Fruit fly (Drosophila melanogaster) whole organism, embryonic: ENCODE data around the gene Cdc5.
A peak's percentile ranks its signal among the peaks of the same experiment; 100 is the strongest.

Source experiments
- Awh ChIP-seq: fragments of 200-800 bp; sonication (Bioruptor generic); IDR thresholded peaks from 2 replicates; pipeline ENCODE4, ENCODE4 v1.3.6; 2022; ENCODE audit warnings: missing biosample characterization, missing genetic modification characterization
- B-H2 ChIP-seq: fragments of 200-800 bp; sonication (Bioruptor generic); optimal IDR thresholded peaks from 2 replicates; lab custom pipeline; 2018; ENCODE audit warnings: missing biosample characterization, mild to moderate bottlenecking, missing genetic modification characterization
- CG10267 ChIP-seq: fragments of 200-800 bp; sonication (Bioruptor generic); optimal IDR thresholded peaks from 2 replicates; lab custom pipeline; 2018; ENCODE audit warnings: missing biosample characterization, mild to moderate bottlenecking, missing genetic modification characterization, moderate library complexity
- CG10431 ChIP-seq: fragments of 200-800 bp; sonication (Bioruptor generic); optimal IDR thresholded peaks from 3 replicates; lab custom pipeline; 2018; ENCODE audit warnings: missing biosample characterization, mild to moderate bottlenecking, missing genetic modification characterization
- CG10959 ChIP-seq: fragments of 200-800 bp; sonication (Bioruptor generic); IDR thresholded peaks from 2 replicates; pipeline ENCODE4 v1.3.6; 2022; ENCODE audit warnings: missing biosample characterization, missing genetic modification characterization
- CG11696 ChIP-seq: fragments of 200-800 bp; sonication (Bioruptor generic); IDR thresholded peaks from 2 replicates; pipeline ENCODE4 v1.3.6; 2022; ENCODE audit warnings: missing biosample characterization, missing genetic modification characterization
- CG14441 ChIP-seq: fragments of 200-800 bp; sonication (Bioruptor generic); IDR thresholded peaks from 2 replicates; pipeline ENCODE4 v1.3.6; 2022; ENCODE audit warnings: missing biosample characterization, missing genetic modification characterization
- CG17186 ChIP-seq: fragments of 200-800 bp; sonication (Bioruptor generic); optimal IDR thresholded peaks from 3 replicates; lab custom pipeline; 2017; ENCODE audit warnings: missing biosample characterization, missing genetic modification reagents, missing genetic modification characterization
- CG17328 ChIP-seq: fragments of 200-800 bp; sonication (Bioruptor generic); IDR thresholded peaks from 2 replicates; pipeline ENCODE4 v1.3.6; 2022; ENCODE audit warnings: missing biosample characterization, missing genetic modification characterization
- CG17568 ChIP-seq: fragments of 200-800 bp; sonication (Bioruptor generic); optimal IDR thresholded peaks from 2 replicates; lab custom pipeline; 2018; ENCODE audit warnings: missing biosample characterization, mild to moderate bottlenecking, missing genetic modification characterization, moderate library complexity
- CG17802 ChIP-seq: fragments of 200-800 bp; sonication (Bioruptor generic); optimal IDR thresholded peaks from 2 replicates; lab custom pipeline; 2018; ENCODE audit warnings: missing biosample characterization, mild to moderate bottlenecking, missing genetic modification characterization, moderate library complexity
- CG2678 ChIP-seq: fragments of 200-800 bp; sonication (Bioruptor generic); optimal IDR thresholded peaks from 3 replicates; lab custom pipeline; 2019; ENCODE audit warnings: missing biosample characterization, mild to moderate bottlenecking, missing genetic modification characterization, moderate library complexity
- CG2712 ChIP-seq: fragments of 200-800 bp; optimal IDR thresholded peaks from 3 replicates; lab custom pipeline; 2019; ENCODE audit warnings: missing biosample characterization, mild to moderate bottlenecking, missing genetic modification characterization, moderate library complexity
- CG32772 ChIP-seq: fragments of 200-800 bp; sonication (Bioruptor generic); IDR thresholded peaks from 2 replicates; pipeline ENCODE4 v1.3.6; 2022; ENCODE audit warnings: missing biosample characterization, missing genetic modification characterization
- CG34376 ChIP-seq: fragments of 200-800 bp; sonication (Bioruptor generic); optimal IDR thresholded peaks from 2 replicates; lab custom pipeline; 2018; ENCODE audit warnings: missing biosample characterization, mild to moderate bottlenecking, missing genetic modification characterization
- CG4282 ChIP-seq: fragments of 200-800 bp; sonication (Bioruptor generic); optimal IDR thresholded peaks from 2 replicates; lab custom pipeline; 2016; ENCODE audit warnings: missing biosample characterization, missing genetic modification characterization
- CG4404 ChIP-seq: fragments of 200-800 bp; sonication (Bioruptor generic); IDR thresholded peaks from 2 replicates; pipeline ENCODE4 v1.3.6; 2022; ENCODE audit warnings: missing biosample characterization, missing genetic modification characterization
- CG4820 ChIP-seq: fragments of 200-800 bp; sonication (Bioruptor generic); optimal IDR thresholded peaks from 3 replicates; lab custom pipeline; 2016; ENCODE audit warnings: missing biosample characterization, missing genetic modification characterization
- CG5245 ChIP-seq: fragments of 200-800 bp; sonication (Bioruptor generic); optimal IDR thresholded peaks from 3 replicates; lab custom pipeline; 2016; ENCODE audit warnings: missing biosample characterization, missing genetic modification characterization
- CG6791 ChIP-seq: fragments of 200-800 bp; sonication (Bioruptor generic); IDR thresholded peaks from 3 replicates; pipeline ENCODE4 v1.3.6; 2022; ENCODE audit warnings: missing biosample characterization, missing genetic modification characterization; ENCODE audit not compliant: partially characterized antibody
- CG8359 ChIP-seq: fragments of 200-800 bp; sonication (Bioruptor generic); optimal IDR thresholded peaks from 2 replicates; lab custom pipeline; 2017; ENCODE audit warnings: missing biosample characterization, mild to moderate bottlenecking, missing genetic modification characterization, borderline replicate concordance
- H15 ChIP-seq: fragments of 200-800 bp; sonication (Bioruptor generic); IDR thresholded peaks from 3 replicates; pipeline ENCODE4 v1.3.6; 2022; ENCODE audit warnings: missing biosample characterization, missing genetic modification characterization
- HmgD ChIP-seq: fragments of 200-800 bp; sonication (Bioruptor generic); optimal IDR thresholded peaks from 3 replicates; lab custom pipeline; 2016; ENCODE audit warnings: missing biosample characterization, missing genetic modification characterization
- Hmr ChIP-seq: fragments of 200-800 bp; sonication (Bioruptor generic); optimal IDR thresholded peaks from 3 replicates; lab custom pipeline; 2017; ENCODE audit warnings: mild to moderate bottlenecking, missing biosample characterization, missing genetic modification reagents, missing genetic modification characterization
- Hmx ChIP-seq: fragments of 200-800 bp; sonication (Bioruptor generic); optimal IDR thresholded peaks from 2 replicates; lab custom pipeline; 2016; ENCODE audit warnings: missing biosample characterization, missing genetic modification characterization
- Hr78 ChIP-seq, 2 experiments: fragments of 200-800 bp in 1 of 2; fragments of >200 bp in 1 of 2; sonication (Bioruptor generic) in 1 of 2; optimal IDR thresholded peaks; 2 replicates each; lab custom pipeline; 2017 to 2019; ENCODE audit warnings: missing biosample characterization in 2 of 2, missing genetic modification characterization in 2 of 2, mild to moderate bottlenecking in 1 of 2, moderate library complexity in 1 of 2
- MTF-1 ChIP-seq: fragments of 200-800 bp; sonication (Bioruptor generic); optimal IDR thresholded peaks from 2 replicates; lab custom pipeline; 2018; ENCODE audit warnings: missing biosample characterization, mild to moderate bottlenecking, missing genetic modification characterization, borderline replicate concordance
- NK7.1 ChIP-seq: fragments of 200-800 bp; sonication (Bioruptor generic); optimal IDR thresholded peaks from 3 replicates; lab custom pipeline; 2016; ENCODE audit warnings: missing biosample characterization, missing genetic modification characterization
- Nf-YA ChIP-seq: fragments of 200-800 bp; sonication (Bioruptor generic); IDR thresholded peaks from 2 replicates; pipeline ENCODE4 v1.3.6; 2022; ENCODE audit warnings: missing biosample characterization, missing genetic modification characterization
- NfI ChIP-seq: fragments of 200-800 bp; sonication (Bioruptor generic); optimal IDR thresholded peaks from 3 replicates; lab custom pipeline; 2018; ENCODE audit warnings: missing biosample characterization, mild to moderate bottlenecking, missing genetic modification characterization, moderate library complexity
- Optix ChIP-seq: fragments of 200-800 bp; sonication (Bioruptor generic); IDR thresholded peaks from 3 replicates; pipeline ENCODE4 v1.3.6; 2022; ENCODE audit warnings: missing biosample characterization, missing genetic modification characterization
- Ptx1 ChIP-seq: fragments of 200-800 bp; sonication (Bioruptor generic); IDR thresholded peaks from 2 replicates; pipeline ENCODE4 v1.3.6; 2022; ENCODE audit warnings: missing biosample characterization, missing genetic modification characterization
- Rfx ChIP-seq: fragments of 200-800 bp; sonication (Bioruptor generic); IDR thresholded peaks from 2 replicates; pipeline ENCODE4 v1.3.6; 2022; ENCODE audit warnings: missing biosample characterization, missing genetic modification characterization
- az2 ChIP-seq: fragments of 200-800 bp; sonication (Bioruptor generic); optimal IDR thresholded peaks from 3 replicates; lab custom pipeline; 2016; ENCODE audit warnings: missing biosample characterization, missing genetic modification characterization
- bab2 ChIP-seq: fragments of 200-800 bp; sonication (Bioruptor generic); optimal IDR thresholded peaks from 2 replicates; lab custom pipeline; 2016; ENCODE audit warnings: missing biosample characterization, missing genetic modification characterization
- bcd ChIP-seq: fragments of 200-800 bp; sonication (Bioruptor generic); optimal IDR thresholded peaks from 2 replicates; lab custom pipeline; 2017; ENCODE audit warnings: missing biosample characterization, mild to moderate bottlenecking, missing genetic modification characterization
- cato ChIP-seq: fragments of 200-800 bp; sonication (Bioruptor generic); optimal IDR thresholded peaks from 2 replicates; lab custom pipeline; 2016; ENCODE audit warnings: missing biosample characterization, missing genetic modification characterization, borderline replicate concordance
- corto ChIP-seq: fragments of 200-800 bp; sonication (Bioruptor generic); optimal IDR thresholded peaks from 2 replicates; lab custom pipeline; 2016; ENCODE audit warnings: missing biosample characterization, mild to moderate bottlenecking, missing genetic modification characterization, moderate library complexity
- fu2 ChIP-seq: fragments of 200-800 bp; sonication (Bioruptor generic); optimal IDR thresholded peaks from 2 replicates; lab custom pipeline; 2016; ENCODE audit warnings: missing biosample characterization, missing genetic modification characterization
- gcm2 ChIP-seq: fragments of 200-800 bp; sonication (Bioruptor generic); optimal IDR thresholded peaks from 2 replicates; lab custom pipeline; 2016; ENCODE audit warnings: missing biosample characterization, missing genetic modification characterization
- gem ChIP-seq: fragments of 200-800 bp; sonication (Bioruptor generic); optimal IDR thresholded peaks from 2 replicates; lab custom pipeline; 2019; ENCODE audit warnings: missing biosample characterization, mild to moderate bottlenecking, missing genetic modification characterization, moderate library complexity
- lmd ChIP-seq: fragments of 200-800 bp; sonication (Bioruptor generic); IDR thresholded peaks from 2 replicates; pipeline ENCODE4 v1.3.6; 2022; ENCODE audit warnings: missing biosample characterization, missing genetic modification characterization
- mld ChIP-seq: fragments of 200-800 bp; sonication (Bioruptor generic); IDR thresholded peaks from 3 replicates; pipeline ENCODE4 v1.3.6; 2022; ENCODE audit warnings: missing biosample characterization, missing genetic modification characterization; ENCODE audit not compliant: partially characterized antibody
- odd ChIP-seq: fragments of 200-800 bp; sonication (Bioruptor generic); optimal IDR thresholded peaks from 2 replicates; lab custom pipeline; 2017; ENCODE audit warnings: missing biosample characterization, mild to moderate bottlenecking, missing genetic modification characterization
- pnt ChIP-seq: fragments of 200-800 bp; sonication (Bioruptor generic); optimal IDR thresholded peaks from 3 replicates; lab custom pipeline; 2016; ENCODE audit warnings: missing biosample characterization, missing genetic modification characterization
- psq ChIP-seq: fragments of 200-800 bp; sonication (Bioruptor generic); optimal IDR thresholded peaks from 2 replicates; lab custom pipeline; 2017; ENCODE audit warnings: missing biosample characterization, missing genetic modification characterization
- salm ChIP-seq: fragments of 200-800 bp; sonication (Bioruptor generic); optimal IDR thresholded peaks from 2 replicates; lab custom pipeline; 2018; ENCODE audit warnings: missing biosample characterization, mild to moderate bottlenecking, missing genetic modification characterization
- sna ChIP-seq: fragments of 200-800 bp; sonication (Bioruptor generic); IDR thresholded peaks from 2 replicates; pipeline ENCODE4 v1.3.6; 2022; ENCODE audit warnings: missing biosample characterization, missing genetic modification characterization; ENCODE audit not compliant: partially characterized antibody
- tna ChIP-seq: fragments of 200-800 bp; sonication (Bioruptor generic); IDR thresholded peaks from 2 replicates; pipeline ENCODE4 v1.3.6; 2022; ENCODE audit warnings: missing biosample characterization, missing genetic modification characterization; ENCODE audit not compliant: partially characterized antibody
- trh ChIP-seq: fragments of 200-800 bp; sonication (Bioruptor generic); optimal IDR thresholded peaks from 2 replicates; lab custom pipeline; 2016; ENCODE audit warnings: missing biosample characterization, missing genetic modification characterization
- vfl ChIP-seq: fragments of 200-800 bp; sonication (Bioruptor generic); optimal IDR thresholded peaks from 2 replicates; lab custom pipeline; 2016; ENCODE audit warnings: missing biosample characterization, missing genetic modification characterization

The Cdc5 gene

dm6 chr3L:395192-395591 lies 34.0 kb upstream of the Cdc5 start (continued):
- TF ChIP-seq CG34376 (GFP tag; lab: Kevin White, UChicago) (no peak), CG2678 (tag; lab: Kevin White, UChicago) (peak; percentile 64), HmgD (GFP tag; lab: Kevin White, UChicago) (no peak), bab2 (GFP tag; lab: Kevin White, UChicago) (no peak), B-H2 (no peak), CG32772 (GFP tag; lab: Robert Waterston, UW) (no peak), gcm2 (no peak), Optix (GFP tag; lab: Robert Waterston, UW) (no peak), sna (GFP tag; lab: Robert Waterston, UW) (no peak), Hmr (no peak), fu2 (GFP tag; lab: Kevin White, UChicago) (no peak), CG11696 (no peak), az2 (GFP tag; lab: Kevin White, UChicago) (no peak), cato (GFP tag; lab: Kevin White, UChicago) (no peak), lmd (GFP tag; lab: Robert Waterston, UW) (0 out of 2 replicates have a peak, but pooled peaks have one; percentile 13), mld (GFP tag; lab: Robert Waterston, UW) (no peak), Nf-YA (GFP tag; lab: Robert Waterston, UW) (no peak), MTF-1 (GFP tag; lab: Kevin White, UChicago) (no peak), Awh (GFP tag; lab: Robert Waterston, UW) (no peak), CG10431 (GFP tag; lab: Kevin White, UChicago) (no peak), vfl (GFP tag; lab: Kevin White, UChicago) (no peak), Rfx (GFP tag; lab: Robert Waterston, UW) (0 out of 2 replicates have a peak, but pooled peaks have one; percentile 22), trh (GFP tag; lab: Kevin White, UChicago) (no peak), tna (GFP tag; lab: Robert Waterston, UW) (no peak), CG4404 (no peak), Hr78 (GFP tag; optimal IDR thresholded peaks at IDR 0.05; lab: Kevin White, UChicago) (no peak), pnt (GFP tag; lab: Kevin White, UChicago) (no peak), psq (GFP tag; lab: Kevin White, UChicago) (no peak), H15 (no peak), corto (no peak), NfI (GFP tag; lab: Kevin White, UChicago) (peak; percentile 0), CG17802 (tag; lab: Kevin White, UChicago) (no peak), CG5245 (GFP tag; lab: Kevin White, UChicago) (no peak), bcd (peak; percentile 10), CG8359 (GFP tag; lab: Kevin White, UChicago) (no peak), odd (GFP tag; lab: Kevin White, UChicago) (no peak), CG4282 (no peak), CG2712 (tag; lab: Kevin White, UChicago) (peak; percentile 50), CG6791 (GFP tag; lab: Robert Waterston, UW) (no peak), CG17328 (0 out of 2 replicates have a peak, but pooled peaks have one; percentile 35), CG17186 (GFP tag; lab: Kevin White, UChicago) (no peak), gem (peak; percentile 62), Hmx (GFP tag; lab: Kevin White, UChicago) (no peak), CG14441 (GFP tag; lab: Robert Waterston, UW) (no peak), CG17568 (GFP tag; lab: Kevin White, UChicago) (no peak), CG10959 (GFP tag; lab: Robert Waterston, UW) (no peak), CG10267 (tag; lab: Kevin White, UChicago) (peak; percentile 11), NK7.1 (GFP tag; lab: Kevin White, UChicago) (no peak), CG4820 (GFP tag; lab: Kevin White, UChicago) (no peak), salm (tag; lab: Kevin White, UChicago) (no peak), Ptx1 (GFP tag; lab: Robert Waterston, UW) (peak; percentile 27; the same call in 1 of the 2 replicates)
